Fruit fly (Drosophila melanogaster) whole organism, prepupa: Measurements from ENCODE around the gene Wnt10.

Experiments
- Blimp-1 ChIP-seq: fragments of 200-800 bp; sonication (Bioruptor generic); optimal IDR thresholded peaks from 3 replicates; lab custom pipeline; 2017; ENCODE audit warnings: missing biosample characterization, missing genetic modification characterization, mild to moderate bottlenecking, moderate library complexity, missing genetic modification reagents
- CG10631 ChIP-seq: fragments of 200-800 bp; sonication (Bioruptor generic); optimal IDR thresholded peaks from 2 replicates; lab custom pipeline; 2016; ENCODE audit warnings: missing biosample characterization, missing genetic modification characterization
- CG10669 ChIP-seq: fragments of 200-800 bp; sonication (Bioruptor generic); optimal IDR thresholded peaks from 3 replicates; lab custom pipeline; 2018; ENCODE audit warnings: missing biosample characterization, mild to moderate bottlenecking, missing genetic modification characterization, moderate library complexity
- CG11294 ChIP-seq: fragments of 200-800 bp; sonication (Bioruptor generic); IDR thresholded peaks from 2 replicates; pipeline ENCODE4 v1.3.6; 2022; ENCODE audit warnings: missing biosample characterization, missing genetic modification characterization
- CG11762 ChIP-seq: fragments of 200-800 bp; sonication (Bioruptor generic); optimal IDR thresholded peaks from 3 replicates; lab custom pipeline; 2016; ENCODE audit warnings: missing biosample characterization, missing genetic modification characterization; ENCODE audit not compliant: insufficient read depth
- CG11902 ChIP-seq: fragments of 200-800 bp; sonication (Bioruptor generic); optimal IDR thresholded peaks from 3 replicates; lab custom pipeline; 2016; ENCODE audit warnings: missing biosample characterization, missing genetic modification characterization
- CG15336 ChIP-seq: fragments of 200-800 bp; sonication (Bioruptor generic); IDR thresholded peaks from 2 replicates; pipeline ENCODE4 v1.3.6; 2022; ENCODE audit warnings: missing biosample characterization, missing genetic modification characterization
- CG1621 ChIP-seq: fragments of 200-800 bp; sonication (Bioruptor generic); optimal IDR thresholded peaks from 3 replicates; lab custom pipeline; 2018; ENCODE audit warnings: missing biosample characterization, mild to moderate bottlenecking, missing genetic modification characterization
- CG16779 ChIP-seq: fragments of 200-800 bp; sonication (Bioruptor generic); optimal IDR thresholded peaks from 3 replicates; lab custom pipeline; 2017; ENCODE audit warnings: missing biosample characterization, mild to moderate bottlenecking, missing genetic modification characterization
- CG3032 ChIP-seq: fragments of 200-800 bp; optimal IDR thresholded peaks from 2 replicates; lab custom pipeline; 2019; ENCODE audit warnings: missing biosample characterization, mild to moderate bottlenecking, missing genetic modification characterization, moderate library complexity
- CG31627 ChIP-seq: fragments of 200-800 bp; sonication (Bioruptor generic); optimal IDR thresholded peaks from 3 replicates; lab custom pipeline; 2016; ENCODE audit warnings: missing biosample characterization, missing genetic modification characterization
- CG32006 ChIP-seq: fragments of 200-800 bp; sonication (Bioruptor generic); optimal IDR thresholded peaks from 3 replicates; lab custom pipeline; 2017; ENCODE audit warnings: missing biosample characterization, mild to moderate bottlenecking, missing genetic modification characterization
- CG34406 ChIP-seq: fragments of 200-800 bp; sonication (Bioruptor generic); optimal IDR thresholded peaks from 3 replicates; lab custom pipeline; 2016; ENCODE audit warnings: missing biosample characterization, missing genetic modification characterization
- CG4318 ChIP-seq: fragments of 200-800 bp; sonication (Bioruptor generic); optimal IDR thresholded peaks from 3 replicates; lab custom pipeline; 2017; ENCODE audit warnings: missing biosample characterization, mild to moderate bottlenecking, missing genetic modification characterization
- CG6163 ChIP-seq: fragments of 200-800 bp; sonication (Bioruptor generic); IDR thresholded peaks from 3 replicates; pipeline ENCODE4 v1.3.6; 2022; ENCODE audit warnings: missing biosample characterization, missing genetic modification characterization
- CG6276 ChIP-seq: fragments of 200-800 bp; sonication (Bioruptor generic); optimal IDR thresholded peaks from 2 replicates; lab custom pipeline; 2017; ENCODE audit warnings: missing biosample characterization, mild to moderate bottlenecking, missing genetic modification characterization
- CG6792 ChIP-seq: fragments of 200-800 bp; sonication (Bioruptor generic); optimal IDR thresholded peaks from 3 replicates; lab custom pipeline; 2016; ENCODE audit warnings: missing biosample characterization, missing genetic modification characterization
- CG6854 ChIP-seq: fragments of 200-800 bp; sonication (Bioruptor generic); optimal IDR thresholded peaks from 2 replicates; lab custom pipeline; 2017; ENCODE audit warnings: missing biosample characterization, mild to moderate bottlenecking, missing genetic modification characterization
- CG8119 ChIP-seq: fragments of 200-800 bp; sonication (Bioruptor generic); IDR thresholded peaks from 3 replicates; pipeline ENCODE4 v1.3.6; 2022; ENCODE audit warnings: missing biosample characterization, missing genetic modification characterization
- CG8319 ChIP-seq: fragments of 200-800 bp; sonication (Bioruptor generic); optimal IDR thresholded peaks from 3 replicates; lab custom pipeline; 2016; ENCODE audit warnings: missing biosample characterization, missing genetic modification characterization
- CG8632 ChIP-seq: fragments of 200-800 bp; sonication (Bioruptor generic); optimal IDR thresholded peaks from 3 replicates; lab custom pipeline; 2016; ENCODE audit warnings: missing biosample characterization, missing genetic modification characterization
- CG9139 ChIP-seq: fragments of 200-800 bp; sonication (Bioruptor generic); optimal IDR thresholded peaks from 3 replicates; lab custom pipeline; 2017; ENCODE audit warnings: missing biosample characterization, mild to moderate bottlenecking, missing genetic modification characterization
- Eip93F ChIP-seq: fragments of 200-800 bp; sonication (Bioruptor generic); optimal IDR thresholded peaks from 2 replicates; lab custom pipeline; 2016; ENCODE audit warnings: missing biosample characterization, mild to moderate bottlenecking, missing genetic modification characterization
- Ets21C ChIP-seq: fragments of 200-800 bp; sonication (Bioruptor generic); optimal IDR thresholded peaks from 3 replicates; lab custom pipeline; 2016; ENCODE audit warnings: missing biosample characterization, missing genetic modification characterization
- Gug ChIP-seq: fragments of 200-800 bp; sonication (Bioruptor generic); IDR thresholded peaks from 2 replicates; pipeline ENCODE4 v1.3.6; 2022; ENCODE audit warnings: missing biosample characterization, missing genetic modification characterization
- Hr39 ChIP-seq: fragments of 200-800 bp; sonication (Bioruptor generic); optimal IDR thresholded peaks from 2 replicates; lab custom pipeline; 2016; ENCODE audit warnings: missing biosample characterization, missing genetic modification characterization
- Lpt ChIP-seq: fragments of 200-800 bp; sonication (Bioruptor generic); optimal IDR thresholded peaks from 3 replicates; lab custom pipeline; 2016; ENCODE audit warnings: missing biosample characterization, missing genetic modification characterization
- Met ChIP-seq: fragments of 200-800 bp; sonication (Bioruptor generic); optimal IDR thresholded peaks from 3 replicates; lab custom pipeline; 2016; ENCODE audit warnings: missing biosample characterization, missing genetic modification characterization
- Smox ChIP-seq: fragments of 200-800 bp; sonication (Bioruptor generic); optimal IDR thresholded peaks from 3 replicates; lab custom pipeline; 2016; ENCODE audit warnings: missing biosample characterization, missing genetic modification characterization
- Sox102F ChIP-seq: fragments of 200-800 bp; sonication (Bioruptor generic); optimal IDR thresholded peaks from 2 replicates; lab custom pipeline; 2016; ENCODE audit warnings: missing biosample characterization, mild to moderate bottlenecking, missing genetic modification characterization
- Sox15 ChIP-seq: fragments of 200-800 bp; sonication (Bioruptor generic); optimal IDR thresholded peaks from 3 replicates; lab custom pipeline; 2016; ENCODE audit warnings: missing biosample characterization, missing genetic modification characterization
- achi ChIP-seq: fragments of 200-800 bp; sonication (Bioruptor generic); optimal IDR thresholded peaks from 3 replicates; lab custom pipeline; 2016; ENCODE audit warnings: missing biosample characterization, missing genetic modification characterization
- acj6 ChIP-seq: fragments of 200-800 bp; sonication (Bioruptor generic); optimal IDR thresholded peaks from 3 replicates; lab custom pipeline; 2016; ENCODE audit warnings: missing biosample characterization, missing genetic modification characterization
- cyc ChIP-seq: fragments of 200-800 bp; sonication (Bioruptor generic); optimal IDR thresholded peaks from 3 replicates; lab custom pipeline; 2016; ENCODE audit warnings: missing biosample characterization, missing genetic modification characterization
- dac ChIP-seq: fragments of 200-800 bp; sonication (Bioruptor generic); optimal IDR thresholded peaks from 2 replicates; lab custom pipeline; 2017; ENCODE audit warnings: missing biosample characterization, mild to moderate bottlenecking, missing genetic modification characterization
- dsx ChIP-seq: fragments of 200-800 bp; optimal IDR thresholded peaks from 3 replicates; lab custom pipeline; 2019; ENCODE audit warnings: missing biosample characterization, mild to moderate bottlenecking, missing genetic modification characterization, moderate library complexity; ENCODE audit not compliant: poor library complexity, severe bottlenecking
- eg ChIP-seq: fragments of 200-800 bp; sonication (Bioruptor generic); IDR thresholded peaks from 3 replicates; pipeline ENCODE4 v1.3.6; 2022; ENCODE audit warnings: missing biosample characterization, missing genetic modification characterization
- esn ChIP-seq: fragments of 200-800 bp; sonication (Bioruptor generic); optimal IDR thresholded peaks from 2 replicates; lab custom pipeline; 2016; ENCODE audit warnings: missing biosample characterization, mild to moderate bottlenecking, missing genetic modification characterization, moderate library complexity
- fd59A ChIP-seq: fragments of 200-800 bp; sonication (Bioruptor generic); optimal IDR thresholded peaks from 2 replicates; lab custom pipeline; 2017; ENCODE audit warnings: missing biosample characterization, mild to moderate bottlenecking, missing genetic modification characterization, missing genetic modification reagents
- fd85E ChIP-seq: fragments of 200-800 bp; sonication (Bioruptor generic); optimal IDR thresholded peaks from 3 replicates; lab custom pipeline; 2016; ENCODE audit warnings: missing biosample characterization, missing genetic modification characterization
- fkh ChIP-seq: fragments of 200-800 bp; sonication (Bioruptor generic); optimal IDR thresholded peaks from 3 replicates; lab custom pipeline; 2017; ENCODE audit warnings: missing biosample characterization, mild to moderate bottlenecking, missing genetic modification characterization, moderate library complexity
- lz ChIP-seq: fragments of 200-800 bp; sonication (Bioruptor generic); optimal IDR thresholded peaks from 3 replicates; lab custom pipeline; 2016; ENCODE audit warnings: missing biosample characterization, missing genetic modification characterization
- pdm3 ChIP-seq: fragments of 200-800 bp; sonication (Bioruptor generic); optimal IDR thresholded peaks from 3 replicates; lab custom pipeline; 2016; ENCODE audit warnings: missing biosample characterization, missing genetic modification characterization
- salr ChIP-seq, 2 experiments: fragments of 200-800 bp; sonication (Bioruptor generic); optimal IDR thresholded peaks; 3 replicates each; lab custom pipeline; 2016 to 2018; ENCODE audit warnings: missing biosample characterization in 2 of 2, missing genetic modification characterization in 2 of 2, mild to moderate bottlenecking in 1 of 2
- spab ChIP-seq: fragments of 200-800 bp; sonication (Bioruptor generic); optimal IDR thresholded peaks from 2 replicates; lab custom pipeline; 2017; ENCODE audit warnings: missing biosample characterization, mild to moderate bottlenecking, missing genetic modification characterization, missing genetic modification reagents
- topi ChIP-seq: fragments of 200-800 bp; sonication (Bioruptor generic); optimal IDR thresholded peaks from 3 replicates; lab custom pipeline; 2016; ENCODE audit warnings: missing biosample characterization, missing genetic modification characterization
- vri ChIP-seq: fragments of 200-800 bp; sonication (Bioruptor generic); optimal IDR thresholded peaks from 3 replicates; lab custom pipeline; 2016; ENCODE audit warnings: missing biosample characterization, mild to moderate bottlenecking, missing genetic modification characterization

Wnt10 gene

DNA sequence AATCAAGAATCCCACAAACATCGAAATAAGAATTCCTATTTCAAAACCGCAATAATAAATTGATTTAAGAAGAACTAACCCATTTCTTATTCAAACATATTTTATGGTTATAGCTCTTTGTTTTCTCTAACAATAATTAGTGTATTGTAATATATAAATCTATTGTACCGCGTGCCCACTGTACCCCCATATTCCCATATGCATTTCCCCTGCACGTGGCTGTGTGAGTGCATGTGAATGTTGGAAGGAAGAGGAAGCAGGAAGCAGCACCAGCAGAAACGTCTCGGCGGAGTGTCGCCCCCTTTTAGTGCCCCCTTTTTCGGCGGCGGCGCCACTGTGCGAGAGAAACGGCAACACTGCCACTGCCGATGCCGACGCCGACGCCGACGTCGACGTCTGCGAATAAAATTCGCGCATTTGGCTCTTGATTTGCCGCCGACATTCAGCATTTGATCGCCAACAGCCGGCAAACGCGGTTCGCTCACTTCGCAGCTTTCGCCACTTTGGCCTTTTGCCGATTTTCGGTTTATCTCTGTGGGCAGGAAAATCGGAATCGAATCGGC lies 60.2 kb downstream of the Wnt10 start (continued):
- TF ChIP-seq Sox102F (GFP tag; lab: Kevin White, UChicago) (peak; percentile 81), spab (GFP tag; lab: Kevin White, UChicago) (peak; percentile 22), topi (peak; percentile 56), CG10669 (peak; percentile 65), esn (GFP tag; lab: Kevin White, UChicago) (peak; percentile 63), CG11902 (peak; percentile 22), Hr39 (GFP tag; lab: Kevin White, UChicago) (peak; percentile 38), Eip93F (GFP tag; lab: Kevin White, UChicago) (peak; percentile 79), Lpt (peak; percentile 73), pdm3 (peak; percentile 58), CG6792 (GFP tag; lab: Kevin White, UChicago) (peak; percentile 64), achi (GFP tag; lab: Kevin White, UChicago) (peak; percentile 76), salr (GFP tag; optimal IDR thresholded peaks at IDR 0.05; lab: Kevin White, UChicago) (peak; percentile 30 to 35), CG15336 (GFP tag; lab: Robert Waterston, UW) (peak; percentile 84), CG1621 (tag; lab: Kevin White, UChicago) (peak; percentile 56), Smox (GFP tag; lab: Kevin White, UChicago) (peak; percentile 74), Sox15 (GFP tag; lab: Kevin White, UChicago) (peak; percentile 27), fd85E (GFP tag; lab: Kevin White, UChicago) (no peak), Blimp-1 (peak; percentile 14), CG9139 (GFP tag; lab: Kevin White, UChicago) (peak; percentile 61), fkh (no peak), CG16779 (tag; lab: Kevin White, UChicago) (peak; percentile 59), Gug (GFP tag; lab: Robert Waterston, UW) (peak; percentile 37), dac (GFP tag; lab: Kevin White, UChicago) (peak; percentile 41), CG6854 (peak; percentile 74), cyc (GFP tag; lab: Kevin White, UChicago) (peak; percentile 60), CG8319 (GFP tag; lab: Kevin White, UChicago) (peak; percentile 13)

DNA sequence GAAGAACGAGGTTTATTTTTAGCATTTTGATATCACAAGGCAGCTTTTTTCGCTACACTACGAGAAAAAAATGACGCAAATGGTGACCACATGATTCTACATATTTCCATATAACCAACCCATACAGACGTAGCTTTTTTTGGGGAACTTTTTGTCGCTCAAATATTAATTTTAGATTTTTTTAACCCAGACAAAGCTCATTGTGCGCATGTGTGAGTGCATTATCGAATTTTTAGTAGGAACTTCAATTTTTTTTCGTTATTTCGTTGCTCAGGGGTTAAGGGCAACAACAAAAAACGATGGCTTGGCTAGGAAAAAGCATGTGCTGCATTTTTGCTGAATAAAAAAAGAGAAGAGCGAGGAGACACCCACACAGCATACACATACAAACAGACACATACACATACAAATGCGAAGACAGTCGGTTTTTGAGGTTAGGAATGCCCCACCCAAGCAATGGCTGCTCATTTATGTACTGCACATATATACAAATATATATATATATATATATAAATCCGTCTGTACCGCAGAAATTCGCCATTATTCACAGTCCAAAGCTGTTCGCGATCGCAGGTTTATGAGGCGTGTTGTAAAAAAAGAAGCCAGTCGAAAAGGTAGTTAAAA lies 61.2 kb downstream of the Wnt10 start:
- TF ChIP-seq dac (GFP tag; lab: Kevin White, UChicago) (peak; percentile 29), CG11762 (GFP tag; lab: Kevin White, UChicago) (no peak), CG31627 (GFP tag; lab: Kevin White, UChicago) (peak; percentile 55), Sox102F (GFP tag; lab: Kevin White, UChicago) (peak; percentile 19), CG9139 (GFP tag; lab: Kevin White, UChicago) (no peak), CG3032 (tag; lab: Kevin White, UChicago) (peak; percentile 53), CG6854 (no peak), Blimp-1 (no peak), eg (peak; percentile 71; the same call in 2 of the 3 replicates), salr (GFP tag; optimal IDR thresholded peaks at IDR 0.05; lab: Kevin White, UChicago) (peak in 1 of 2 experiments; percentile 60), dsx (GFP tag; lab: Kevin White, UChicago) (no peak), Met (peak; percentile 31), CG34406 (GFP tag; lab: Kevin White, UChicago) (no peak), CG8632 (peak; percentile 43), CG4318 (GFP tag; lab: Kevin White, UChicago) (peak; percentile 43), vri (GFP tag; lab: Kevin White, UChicago) (peak; percentile 6), CG32006 (peak; percentile 75), CG11294 (GFP tag; lab: Robert Waterston, UW) (no peak), fd85E (GFP tag; lab: Kevin White, UChicago) (no peak), acj6 (peak; percentile 40), CG8119 (GFP tag; lab: Robert Waterston, UW) (peak; percentile 41; the same call in 1 of the 3 replicates), spab (GFP tag; lab: Kevin White, UChicago) (peak; percentile 32), CG6163 (GFP tag; lab: Robert Waterston, UW) (peak; percentile 57), Smox (GFP tag; lab: Kevin White, UChicago) (peak; percentile 13), Sox15 (GFP tag; lab: Kevin White, UChicago) (peak; percentile 31), fd59A (GFP tag; lab: Kevin White, UChicago) (peak; percentile 24), CG16779 (tag; lab: Kevin White, UChicago) (no peak), CG10631 (peak; percentile 69), CG11902 (no peak), CG6276 (GFP tag; lab: Kevin White, UChicago) (no peak), topi (peak; percentile 42), lz (GFP tag; lab: Kevin White, UChicago) (peak; percentile 50), Ets21C (GFP tag; lab: Kevin White, UChicago) (no peak)
